Worm (Caenorhabditis elegans) whole organism, early embryonic: Measurements from ENCODE around the gene C16C8.25.

Source experiments
- F13C5.2 ChIP-seq: sonication (generic microtip); optimal IDR thresholded peaks from 2 replicates; lab custom pipeline; 2017; ENCODE audit warnings: mild to moderate bottlenecking, missing genetic modification characterization, inconsistent platforms, missing compliant biosample characterization
- ama-1 ChIP-seq: fragments of 150-350 bp; optimal IDR thresholded peaks from 2 replicates; lab custom pipeline; 2014
- ceh-36 ChIP-seq: sonication (generic microtip); optimal IDR thresholded peaks from 2 replicates; lab custom pipeline; 2016; ENCODE audit warnings: missing genetic modification characterization, inconsistent platforms, missing compliant biosample characterization
- ets-7 ChIP-seq: sonication (generic microtip); optimal IDR thresholded peaks from 2 replicates; lab custom pipeline; 2016; ENCODE audit warnings: missing genotype, missing genetic modification characterization, missing compliant biosample characterization
- hmbx-1 ChIP-seq: sonication (generic microtip); optimal IDR thresholded peaks from 2 replicates; lab custom pipeline; 2016; ENCODE audit warnings: mild to moderate bottlenecking, missing genetic modification characterization, missing compliant biosample characterization
- hmg-4 ChIP-seq: fragments of 200-800 bp; sonication (Bioruptor generic); optimal IDR thresholded peaks from 2 replicates; lab custom pipeline; 2018; ENCODE audit warnings: mild to moderate bottlenecking, missing genetic modification characterization, missing compliant biosample characterization
- hnd-1 ChIP-seq: sonication (generic microtip); optimal IDR thresholded peaks from 2 replicates; lab custom pipeline; 2016; ENCODE audit warnings: missing genetic modification characterization, missing compliant biosample characterization
- scrt-1 ChIP-seq: fragments of 200-800 bp; sonication (Bioruptor generic); IDR thresholded peaks from 2 replicates; pipeline ENCODE4 v1.3.6; 2022; ENCODE audit warnings: missing genetic modification characterization, missing compliant biosample characterization
- sea-1 ChIP-seq: fragments of 200-800 bp; sonication (Bioruptor generic); conservative IDR thresholded peaks from 2 replicates; pipeline ENCODE4 v1.3.6; 2022; ENCODE audit warnings: missing genetic modification characterization, missing compliant biosample characterization
- tbx-11 ChIP-seq: fragments of 200-800 bp; sonication (Bioruptor generic); IDR thresholded peaks from 2 replicates; pipeline ENCODE4 v1.3.6; 2022; ENCODE audit warnings: missing genetic modification characterization, missing compliant biosample characterization
- tbx-37 ChIP-seq: fragments of 200-800 bp; sonication (Bioruptor generic); conservative IDR thresholded peaks from 2 replicates; pipeline ENCODE4 v1.3.6; 2022; ENCODE audit warnings: missing genetic modification reagents, missing genetic modification characterization, missing compliant biosample characterization

ce11 chrII:3439842-3440640 lies 9.0 kb upstream of the C16C8.25 start:
- TF ChIP-seq sea-1 (GFP tag; lab: Robert Waterston, UW) (no peak), ama-1 (lab: Kevin White, UChicago) (no peak), ets-7 (tag; lab: Kevin White, UChicago) (no peak), hmbx-1 (tag; lab: Kevin White, UChicago) (no peak), F13C5.2 (tag; lab: Kevin White, UChicago) (no peak), tbx-11 (GFP tag; lab: Robert Waterston, UW) (no peak), hmg-4 (GFP tag; lab: Kevin White, UChicago) (no peak), tbx-37 (no peak), hnd-1 (tag; lab: Kevin White, UChicago) (no peak), scrt-1 (GFP tag; lab: Robert Waterston, UW) (no peak), ceh-36 (tag; lab: Kevin White, UChicago) (no peak)
